Worm (Caenorhabditis elegans) whole organism, young adult: Measurements from ENCODE around the gene che-7.

Source experiments
- T07F8.4 ChIP-seq: sonication (generic microtip); optimal IDR thresholded peaks from 2 replicates; lab custom pipeline; 2016; ENCODE audit warnings: mild to moderate bottlenecking, missing genetic modification characterization, moderate library complexity, missing compliant biosample characterization
- akir-1 ChIP-seq: fragments of 200-800 bp; sonication (Bioruptor generic); optimal IDR thresholded peaks from 2 replicates; lab custom pipeline; 2018; ENCODE audit warnings: mild to moderate bottlenecking, missing genetic modification characterization, moderate library complexity, missing compliant biosample characterization

DNA sequence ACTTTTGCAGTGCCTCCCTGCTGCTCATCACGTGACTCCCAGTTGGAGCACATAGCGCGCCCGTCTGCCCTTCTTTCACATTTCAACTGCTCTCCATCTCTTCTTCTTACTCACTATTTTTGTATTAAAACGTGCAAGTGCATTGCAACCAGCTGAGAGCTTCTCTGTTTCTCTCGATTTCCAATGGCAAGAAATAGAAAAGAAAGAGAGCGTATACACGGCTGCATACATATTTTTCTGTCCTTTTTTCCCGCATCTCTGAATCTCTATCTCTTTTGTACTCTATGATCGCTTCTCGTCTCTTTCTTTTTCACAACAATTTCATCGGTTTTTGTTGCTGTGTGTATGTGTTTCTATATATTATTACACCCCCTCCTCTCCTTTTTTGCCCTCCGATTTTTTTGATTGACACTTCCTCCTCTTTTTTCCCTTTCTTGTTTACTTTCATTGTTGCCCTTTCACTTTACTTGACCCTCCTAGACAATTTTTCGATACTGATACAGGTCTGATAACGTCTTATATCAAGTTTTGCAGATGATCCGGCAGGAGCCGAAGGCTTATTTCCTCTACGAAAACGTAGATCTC lies 32.0 kb upstream of the che-7 start, which contains the start of gene Y97E10AR.1:
- TF ChIP-seq akir-1 (GFP tag; lab: Kevin White, UChicago), result no peak
- TF ChIP-seq T07F8.4 (tag; lab: Kevin White, UChicago), result no peak
